Comparison of ENCODE assay signal across 4 fruit fly cellular contexts in genomic region chr3R:31345626-31346025, dm6.
TF ChIP-seq lines count a peak whose summit lies in the region.

No protein-coding gene starts in this region.

- TF ChIP-seq CTCF in whole organism, embryonic (GFP tag; optimal IDR thresholded peaks at IDR 0.05; lab: Kevin White, UChicago), result no peak

TF ChIP-seq in whole organism, embryonic, 481 proteins besides CTCF, POLR2A, EP300 and RAD21:
- no peak for TF ChIP-seq CG6654 (GFP tag; optimal IDR thresholded peaks at IDR 0.05; lab: Kevin White, UChicago)
- peak; percentile 9; the same call in 1 of the 3 replicates for TF ChIP-seq HLH4C (GFP tag; IDR thresholded peaks at IDR 0.05; lab: Robert Waterston, UW; ENCODE audit: partially characterized antibody)
- peak in 1 of 2 experiments; percentile 23 for TF ChIP-seq bsh (GFP tag; optimal IDR thresholded peaks at IDR 0.05; lab: Kevin White, UChicago)

TF ChIP-seq in whole organism, prepupa, 60 proteins besides CTCF, POLR2A, EP300 and RAD21 (continues in another document):
- TF ChIP-seq CG34406 (GFP tag; optimal IDR thresholded peaks at IDR 0.05; lab: Kevin White, UChicago), result peak; percentile 0
- TF ChIP-seq CG6808 (GFP tag; optimal IDR thresholded peaks at IDR 0.05; lab: Kevin White, UChicago), result no peak
- no peak for TF ChIP-seq CG6276 (GFP tag; optimal IDR thresholded peaks at IDR 0.05; lab: Kevin White, UChicago)
- TF ChIP-seq OdsH (GFP tag; optimal IDR thresholded peaks at IDR 0.05; lab: Kevin White, UChicago), result peak; percentile 54
- TF ChIP-seq CG8632 (GFP tag; optimal IDR thresholded peaks at IDR 0.05; lab: Kevin White, UChicago), result no peak
- no peak for TF ChIP-seq vri (GFP tag; optimal IDR thresholded peaks at IDR 0.05; lab: Kevin White, UChicago)
- TF ChIP-seq Hr39 (GFP tag; optimal IDR thresholded peaks at IDR 0.05; lab: Kevin White, UChicago), result peak; percentile 6
- TF ChIP-seq CG11294 (GFP tag; IDR thresholded peaks at IDR 0.05; lab: Robert Waterston, UW), result no peak
- TF ChIP-seq salr (GFP tag; optimal IDR thresholded peaks at IDR 0.05; lab: Kevin White, UChicago), result peak; percentile 15 to 68
- peak; percentile 73 for TF ChIP-seq Eip78C (GFP tag; lab: Kevin White, UChicago)
- TF ChIP-seq lz (GFP tag; optimal IDR thresholded peaks at IDR 0.05; lab: Kevin White, UChicago), result peak; percentile 19
- TF ChIP-seq CG9139 (GFP tag; optimal IDR thresholded peaks at IDR 0.05; lab: Kevin White, UChicago), result no peak
- TF ChIP-seq CG10669 (GFP tag; optimal IDR thresholded peaks at IDR 0.05; lab: Kevin White, UChicago), result no peak
- TF ChIP-seq ss (GFP tag; optimal IDR thresholded peaks at IDR 0.05; lab: Kevin White, UChicago), result peak in 1 of 2 experiments; percentile 7
- TF ChIP-seq Sox102F (GFP tag; optimal IDR thresholded peaks at IDR 0.05; lab: Kevin White, UChicago), result peak; percentile 6
- TF ChIP-seq acj6 (GFP tag; optimal IDR thresholded peaks at IDR 0.05; lab: Kevin White, UChicago), result peak; percentile 41
- TF ChIP-seq svp (GFP tag; lab: Kevin White, UChicago), result peak; percentile 35
- peak; percentile 40; the same call in 2 of the 3 replicates for TF ChIP-seq CG8119 (GFP tag; IDR thresholded peaks at IDR 0.05; lab: Robert Waterston, UW)
- peak; percentile 5 for TF ChIP-seq CG31627 (GFP tag; optimal IDR thresholded peaks at IDR 0.05; lab: Kevin White, UChicago)
- no peak for TF ChIP-seq dac (GFP tag; optimal IDR thresholded peaks at IDR 0.05; lab: Kevin White, UChicago)
- peak; percentile 72 for TF ChIP-seq CG32006 (GFP tag; optimal IDR thresholded peaks at IDR 0.05; lab: Kevin White, UChicago)
- peak; percentile 42 for TF ChIP-seq CG3919 (GFP tag; optimal IDR thresholded peaks at IDR 0.05; lab: Kevin White, UChicago)
- peak; percentile 38 for TF ChIP-seq CG4318 (GFP tag; optimal IDR thresholded peaks at IDR 0.05; lab: Kevin White, UChicago)
- TF ChIP-seq Eip75B (GFP tag; optimal IDR thresholded peaks at IDR 0.05; lab: Kevin White, UChicago), result peak; percentile 44
- TF ChIP-seq dsx (GFP tag; optimal IDR thresholded peaks at IDR 0.05; lab: Kevin White, UChicago; ENCODE audit: poor library complexity, severe bottlenecking), result no peak
- peak; percentile 71 for TF ChIP-seq Hr4 (GFP tag; optimal IDR thresholded peaks at IDR 0.05; lab: Kevin White, UChicago)
- peak; percentile 57 for TF ChIP-seq CG10631 (GFP tag; optimal IDR thresholded peaks at IDR 0.05; lab: Kevin White, UChicago)
- peak; percentile 26 for TF ChIP-seq Met (GFP tag; optimal IDR thresholded peaks at IDR 0.05; lab: Kevin White, UChicago)
- peak; percentile 57 for TF ChIP-seq pdm3 (GFP tag; optimal IDR thresholded peaks at IDR 0.05; lab: Kevin White, UChicago)

TF ChIP-seq in whole organism, pupa, 21 proteins besides CTCF, POLR2A, EP300 and RAD21:
- TF ChIP-seq CG14655 (GFP tag; optimal IDR thresholded peaks at IDR 0.05; lab: Kevin White, UChicago) (peak; percentile 48), EcR (GFP tag; optimal IDR thresholded peaks at IDR 0.05; lab: Kevin White, UChicago) (no peak), rn (GFP tag; IDR thresholded peaks at IDR 0.05; lab: Robert Waterston, UW) (no peak), CG9948 (tag; optimal IDR thresholded peaks at IDR 0.05; lab: Kevin White, UChicago) (no peak), Pif1B (GFP tag; optimal IDR thresholded peaks at IDR 0.05; lab: Kevin White, UChicago) (peak; percentile 25), D1 (tag; optimal IDR thresholded peaks at IDR 0.05; lab: Kevin White, UChicago) (no peak), CG4496 (GFP tag; IDR thresholded peaks at IDR 0.05; lab: Robert Waterston, UW) (0 out of 3 replicates have a peak, but pooled peaks have one; percentile 50), CG8159 (tag; optimal IDR thresholded peaks at IDR 0.05; lab: Kevin White, UChicago) (peak; percentile 11), CG10348 (GFP tag; IDR thresholded peaks at IDR 0.05; lab: Robert Waterston, UW) (no peak), CG17806 (tag; optimal IDR thresholded peaks at IDR 0.05; lab: Kevin White, UChicago) (no peak), fd96Ca (GFP tag; IDR thresholded peaks at IDR 0.05; lab: Robert Waterston, UW) (0 out of 3 replicates have a peak, but pooled peaks have one; percentile 35), gl (tag; optimal IDR thresholded peaks at IDR 0.05; lab: Kevin White, UChicago) (no peak), CG12605 (GFP tag; IDR thresholded peaks at IDR 0.05; lab: Robert Waterston, UW) (no peak), Pif1A (GFP tag; optimal IDR thresholded peaks at IDR 0.05; lab: Kevin White, UChicago) (peak; percentile 44), CG8301 (tag; optimal IDR thresholded peaks at IDR 0.05; lab: Kevin White, UChicago) (peak; percentile 12), Ets98B (GFP tag; IDR thresholded peaks at IDR 0.05; lab: Robert Waterston, UW) (no peak), Snoo (tag; optimal IDR thresholded peaks at IDR 0.05; lab: Kevin White, UChicago) (no peak), CG34367 (tag; optimal IDR thresholded peaks at IDR 0.05; lab: Kevin White, UChicago) (peak; percentile 2), CG32121 (GFP tag; IDR thresholded peaks at IDR 0.05; lab: Robert Waterston, UW) (no peak), CG13204 (GFP tag; optimal IDR thresholded peaks at IDR 0.05; lab: Kevin White, UChicago) (no peak), CG15710 (tag; optimal IDR thresholded peaks at IDR 0.05; lab: Kevin White, UChicago) (peak; percentile 29)

TF ChIP-seq in whole organism, wandering third instar larva, 38 proteins besides CTCF, POLR2A, EP300 and RAD21:
- no peak for TF ChIP-seq Mio (GFP tag; optimal IDR thresholded peaks at IDR 0.05; lab: Kevin White, UChicago)
- TF ChIP-seq woc (GFP tag; optimal IDR thresholded peaks at IDR 0.05; lab: Kevin White, UChicago), result no peak
- peak; percentile 1 for TF ChIP-seq ey (GFP tag; optimal IDR thresholded peaks at IDR 0.05; lab: Kevin White, UChicago)
- peak; percentile 8 for TF ChIP-seq h (GFP tag; optimal IDR thresholded peaks at IDR 0.05; lab: Kevin White, UChicago)
- peak in 1 of 2 experiments; percentile 18 for TF ChIP-seq foxo (GFP tag; optimal IDR thresholded peaks at IDR 0.05; lab: Kevin White, UChicago)
- TF ChIP-seq Myc (optimal IDR thresholded peaks at IDR 0.05; lab: Kevin White, UChicago), result no peak

Comparison
In these comparisons a context has a peak if more than half of its experiments do, and no peak if none do; other contexts are left out.
1. Of the 7 proteins assayed by ChIP-seq in both whole organism, embryonic and whole organism, prepupa: peak only in whole organism, embryonic: none; only in whole organism, prepupa: CG16779, Hr39 and Sox102F; in both: none; in neither: 4.